Worm (Caenorhabditis elegans) whole organism, L1 larva: ENCODE results near the gene F53E10.6.

Source experiments
- dpl-1 ChIP-seq, 3 experiments: fragments of 150-350 bp in 2 of 3; sonication (generic microtip) in 1 of 3; optimal IDR thresholded peaks; 2 replicates each; lab custom pipeline; 2014 to 2017; ENCODE audit warnings: missing biosample characterization in 3 of 3, missing genetic modification characterization in 3 of 3, missing genetic modification reagents in 3 of 3
- efl-3 ChIP-seq: fragments of 200-800 bp; sonication (Bioruptor generic); optimal IDR thresholded peaks from 2 replicates; lab custom pipeline; 2018; ENCODE audit warnings: mild to moderate bottlenecking, missing genetic modification characterization, missing compliant biosample characterization
- fkh-8 ChIP-seq: sonication (generic microtip); optimal IDR thresholded peaks from 2 replicates; lab custom pipeline; 2016; ENCODE audit warnings: mild to moderate bottlenecking, missing genetic modification characterization, missing compliant biosample characterization
- isw-1 ChIP-seq: fragments of 200-800 bp; sonication (Bioruptor generic); IDR thresholded peaks from 2 replicates; pipeline ENCODE4 v1.3.6; 2022; ENCODE audit warnings: missing genetic modification characterization, missing compliant biosample characterization
- lin-15B ChIP-seq: fragments of 150-350 bp; sonication (generic microtip); optimal IDR thresholded peaks from 3 replicates; lab custom pipeline; 2014; ENCODE audit warnings: missing biosample characterization, missing genetic modification characterization
- lsy-2 ChIP-seq, 2 experiments: fragments of 150-350 bp; optimal IDR thresholded peaks; 2 replicates each; lab custom pipeline; 2014; ENCODE audit warnings: missing biosample characterization in 2 of 2, missing genetic modification characterization in 2 of 2
- nhr-11 ChIP-seq: fragments of 150-350 bp; optimal IDR thresholded peaks from 2 replicates; lab custom pipeline; 2014; ENCODE audit warnings: missing biosample characterization, missing genetic modification characterization
- nhr-12 ChIP-seq: sonication (generic microtip); optimal IDR thresholded peaks from 2 replicates; lab custom pipeline; 2017; ENCODE audit warnings: missing biosample characterization, missing genetic modification characterization
- nhr-19 ChIP-seq: fragments of 200-800 bp; sonication (Bioruptor generic); conservative IDR thresholded peaks from 2 replicates; pipeline ENCODE4 v1.3.6; 2022; ENCODE audit warnings: missing genetic modification characterization, missing compliant biosample characterization
- nhr-77 ChIP-seq: fragments of 150-350 bp; optimal IDR thresholded peaks from 2 replicates; lab custom pipeline; 2014; ENCODE audit warnings: missing biosample characterization, missing genetic modification characterization
- pag-3 ChIP-seq: sonication (generic microtip); optimal IDR thresholded peaks from 2 replicates; lab custom pipeline; 2017; ENCODE audit warnings: missing genetic modification characterization, mild to moderate bottlenecking, missing compliant biosample characterization, antibody characterized with exemption, borderline replicate concordance; ENCODE audit not compliant: insufficient read depth
- snpc-4 ChIP-seq: fragments of 150-350 bp; optimal IDR thresholded peaks from 2 replicates; lab custom pipeline; 2014; ENCODE audit warnings: missing biosample characterization, missing genetic modification characterization
- sox-4 ChIP-seq: sonication (generic microtip); optimal IDR thresholded peaks from 2 replicates; lab custom pipeline; 2016; ENCODE audit warnings: missing genetic modification characterization, missing compliant biosample characterization
- ztf-11 ChIP-seq, 2 experiments: sonication (generic microtip); optimal IDR thresholded peaks; 2 replicates each; lab custom pipeline; 2016 to 2017; ENCODE audit warnings: missing genetic modification characterization in 2 of 2, missing biosample characterization in 1 of 2, missing compliant biosample characterization in 1 of 2

ce11 chrV:2592173-2592676 is 10.6 kb downstream of the F53E10.6 start, which contains the start of gene irg-3:
- TF ChIP-seq nhr-11 (tag; lab: Kevin White, UChicago) (no peak), efl-3 (GFP tag; lab: Kevin White, UChicago) (no peak), nhr-19 (GFP tag; lab: Robert Waterston, UW) (no peak), isw-1 (no peak), pag-3 (tag; lab: Kevin White, UChicago) (no peak), fkh-8 (tag; lab: Kevin White, UChicago) (no peak), snpc-4 (tag; lab: Kevin White, UChicago) (no peak), ztf-11 (tag; optimal IDR thresholded peaks at IDR 0.05; lab: Kevin White, UChicago) (no peak), lin-15B (tag; lab: Kevin White, UChicago) (no peak), lsy-2 (tag; optimal IDR thresholded peaks at IDR 0.05; lab: Kevin White, UChicago) (no peak), sox-4 (no peak), nhr-12 (tag; lab: Kevin White, UChicago) (no peak), nhr-77 (no peak), dpl-1 (GFP tag; optimal IDR thresholded peaks at IDR 0.05; lab: Kevin White, UChicago) (no peak)
